Worm (Caenorhabditis elegans): ENCODE data around the gene C55C3.4.

DNA sequence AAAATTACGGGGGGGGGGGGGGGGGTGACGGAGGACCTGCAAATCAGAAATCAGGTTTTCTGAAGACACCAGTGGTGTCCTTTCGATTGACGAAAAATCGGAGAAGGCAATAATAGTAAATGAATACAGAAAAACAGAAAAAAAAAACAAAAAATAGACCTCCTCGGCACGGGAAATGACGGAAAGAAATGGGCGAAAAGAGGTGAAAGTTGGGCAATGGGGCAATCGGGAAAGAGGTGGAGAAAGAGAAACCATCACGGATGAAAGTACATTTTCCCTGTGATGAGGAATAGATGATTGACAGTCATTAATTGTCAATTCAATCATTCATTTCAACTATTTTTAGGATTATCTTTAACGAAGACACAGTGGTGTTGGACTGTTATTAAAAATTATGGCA, 26.0 kb upstream of the C55C3.4 start:
- TF ChIP-seq dao-5 (tag; optimal IDR thresholded peaks at IDR 0.05): no peak
- TF ChIP-seq W03F9.2 (tag; optimal IDR thresholded peaks at IDR 0.05): no peak

Measured in whole organism, L4/young adult.